Fruit fly (Drosophila melanogaster): ENCODE data around the gene FER.

The FER gene

DNA sequence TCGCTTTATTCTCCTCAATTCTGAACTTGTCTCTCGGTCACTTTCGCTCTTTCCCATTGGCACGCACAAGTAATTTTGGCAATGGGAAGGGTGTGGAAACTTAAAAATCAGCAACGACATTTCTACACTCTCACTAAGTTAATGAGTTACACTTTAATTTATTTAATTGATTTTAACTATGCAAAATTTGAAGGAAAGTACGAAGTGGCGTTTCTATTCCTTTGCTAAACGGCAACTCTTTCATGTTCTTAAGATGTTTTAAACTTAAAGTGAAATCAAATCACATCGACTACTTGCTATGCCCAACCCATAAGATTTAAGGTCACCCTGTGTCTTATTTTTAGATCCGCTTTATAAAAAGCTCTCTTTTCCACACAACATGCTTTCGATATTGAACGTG is 23.9 kb downstream of the FER start (continued):
- TF ChIP-seq knrl (GFP tag; IDR thresholded peaks at IDR 0.05; ENCODE audit: partially characterized antibody): no peak
- peak; percentile 58 for TF ChIP-seq CG12391 (tag; optimal IDR thresholded peaks at IDR 0.05)
- peak; percentile 42; the same call in 1 of the 3 replicates for TF ChIP-seq CG17361 (GFP tag; IDR thresholded peaks at IDR 0.05)
- no peak for TF ChIP-seq CG31388 (GFP tag; optimal IDR thresholded peaks at IDR 0.05)
- no peak for TF ChIP-seq Poxn (GFP tag; IDR thresholded peaks at IDR 0.05)
- no peak for TF ChIP-seq CG7745 (tag; optimal IDR thresholded peaks at IDR 0.05)
- 0 out of 2 replicates have a peak, but pooled peaks have one; percentile 19 for TF ChIP-seq CG6272 (GFP tag; IDR thresholded peaks at IDR 0.05)
- no peak for TF ChIP-seq CG10366 (GFP tag; IDR thresholded peaks at IDR 0.05)
- no peak for TF ChIP-seq sens-2 (GFP tag; IDR thresholded peaks at IDR 0.05)
- no peak for TF ChIP-seq yki (optimal IDR thresholded peaks at IDR 0.05)
- 0 out of 2 replicates have a peak, but pooled peaks have one; percentile 39 for TF ChIP-seq CG14667 (GFP tag; IDR thresholded peaks at IDR 0.05)
- peak; percentile 29; the same call in 1 of the 2 replicates for TF ChIP-seq onecut (GFP tag; IDR thresholded peaks at IDR 0.05)
- TF ChIP-seq sug (tag; optimal IDR thresholded peaks at IDR 0.05): peak; percentile 49
- peak; percentile 50 for TF ChIP-seq CG12219 (GFP tag; optimal IDR thresholded peaks at IDR 0.05)
- no peak for TF ChIP-seq gsb-n (tag; optimal IDR thresholded peaks at IDR 0.05)
- TF ChIP-seq BtbVII (GFP tag; optimal IDR thresholded peaks at IDR 0.05): peak; percentile 65
- TF ChIP-seq gce (GFP tag; IDR thresholded peaks at IDR 0.05): no peak
- TF ChIP-seq CG34376 (GFP tag; optimal IDR thresholded peaks at IDR 0.05): no peak
- peak; percentile 52; the same call in 1 of the 3 replicates for TF ChIP-seq CG7357 (GFP tag; IDR thresholded peaks at IDR 0.05)
- no peak for TF ChIP-seq usp (GFP tag; optimal IDR thresholded peaks at IDR 0.05)
- no peak for TF ChIP-seq otp (GFP tag; IDR thresholded peaks at IDR 0.05)
- TF ChIP-seq CG3726 (GFP tag; IDR thresholded peaks at IDR 0.05): no peak
- peak; percentile 12 for TF ChIP-seq CG4424 (GFP tag; optimal IDR thresholded peaks at IDR 0.05)
- TF ChIP-seq slp2 (GFP tag; optimal IDR thresholded peaks at IDR 0.05): peak; percentile 12
- peak; percentile 24 for TF ChIP-seq Nf-YB (GFP tag; optimal IDR thresholded peaks at IDR 0.05)
- TF ChIP-seq CG3407 (GFP tag; optimal IDR thresholded peaks at IDR 0.05): no peak
- 0 out of 2 replicates have a peak, but pooled peaks have one; percentile 38 for TF ChIP-seq CG7372 (GFP tag; IDR thresholded peaks at IDR 0.05)
- TF ChIP-seq tx (GFP tag; optimal IDR thresholded peaks at IDR 0.05): no peak
- TF ChIP-seq Dbx (GFP tag; IDR thresholded peaks at IDR 0.05): peak; percentile 71; the same call in 2 of the 3 replicates
- TF ChIP-seq pho (GFP tag; optimal IDR thresholded peaks at IDR 0.05): peak; percentile 55
- TF ChIP-seq CG5180 (GFP tag; optimal IDR thresholded peaks at IDR 0.05): peak; percentile 2
- TF ChIP-seq Ets65A (GFP tag): no peak
- peak; percentile 8 for TF ChIP-seq CG3163 (GFP tag; optimal IDR thresholded peaks at IDR 0.05)
- TF ChIP-seq CG1529 (GFP tag; optimal IDR thresholded peaks at IDR 0.05): no peak
- TF ChIP-seq org-1 (GFP tag; optimal IDR thresholded peaks at IDR 0.05): peak; percentile 23
- TF ChIP-seq zen2 (GFP tag; IDR thresholded peaks at IDR 0.05; ENCODE audit: partially characterized antibody): no peak
- TF ChIP-seq B-H1 (GFP tag; IDR thresholded peaks at IDR 0.05): peak; percentile 38; the same call in 1 of the 3 replicates
- peak; percentile 65 for TF ChIP-seq Hmr (GFP tag; optimal IDR thresholded peaks at IDR 0.05)
- TF ChIP-seq az2 (GFP tag; optimal IDR thresholded peaks at IDR 0.05): peak; percentile 28
- no peak for TF ChIP-seq C15 (GFP tag; IDR thresholded peaks at IDR 0.05)
- peak; percentile 31; the same call in 1 of the 2 replicates for TF ChIP-seq Oaz (GFP tag; IDR thresholded peaks at IDR 0.05)
- peak; percentile 50 for TF ChIP-seq sisA (GFP tag; IDR thresholded peaks at IDR 0.05)
- 0 out of 2 replicates have a peak, but pooled peaks have one; percentile 17 for TF ChIP-seq ttk (GFP tag; IDR thresholded peaks at IDR 0.05)
- peak; percentile 6 for TF ChIP-seq YL-1 (GFP tag; optimal IDR thresholded peaks at IDR 0.05)
- 0 out of 4 replicates have a peak, but pooled peaks have one; percentile 3 for TF ChIP-seq Gug (GFP tag; IDR thresholded peaks at IDR 0.05)
- TF ChIP-seq ci (GFP tag; IDR thresholded peaks at IDR 0.05): 0 out of 3 replicates have a peak, but pooled peaks have one; percentile 46
- no peak for TF ChIP-seq CG12744 (GFP tag; optimal IDR thresholded peaks at IDR 0.05)
- no peak for TF ChIP-seq fd64A (GFP tag; optimal IDR thresholded peaks at IDR 0.05)
- TF ChIP-seq CG17912 (GFP tag; optimal IDR thresholded peaks at IDR 0.05): no peak
- no peak for TF ChIP-seq bowl (GFP tag; IDR thresholded peaks at IDR 0.05)
- TF ChIP-seq D19A (tag; optimal IDR thresholded peaks at IDR 0.05): peak; percentile 97
- no peak for TF ChIP-seq CG18476 (GFP tag; optimal IDR thresholded peaks at IDR 0.05)

Measured in whole organism, embryonic.